Worm (Caenorhabditis elegans) whole organism, early embryonic: ENCODE data around the gene T12D8.9.

Experiments used
- B0310.2 ChIP-seq: sonication (generic microtip); optimal IDR thresholded peaks from 2 replicates; lab custom pipeline; 2016; ENCODE audit warnings: mild to moderate bottlenecking, missing genetic modification characterization, missing compliant biosample characterization
- aly-1 ChIP-seq: sonication (generic microtip); optimal IDR thresholded peaks from 2 replicates; lab custom pipeline; 2016; ENCODE audit warnings: missing genetic modification characterization, missing compliant biosample characterization
- ama-1 ChIP-seq: fragments of 150-350 bp; optimal IDR thresholded peaks from 2 replicates; lab custom pipeline; 2014
- ceh-36 ChIP-seq: sonication (generic microtip); optimal IDR thresholded peaks from 2 replicates; lab custom pipeline; 2016; ENCODE audit warnings: missing genetic modification characterization, inconsistent platforms, missing compliant biosample characterization
- ets-7 ChIP-seq: sonication (generic microtip); optimal IDR thresholded peaks from 2 replicates; lab custom pipeline; 2016; ENCODE audit warnings: missing genotype, missing genetic modification characterization, missing compliant biosample characterization
- flt-1 ChIP-seq: fragments of 200-800 bp; sonication (Bioruptor generic); IDR thresholded peaks from 2 replicates; pipeline ENCODE4 v1.3.6; 2022; ENCODE audit warnings: missing genetic modification characterization, missing compliant biosample characterization
- hmbx-1 ChIP-seq: sonication (generic microtip); optimal IDR thresholded peaks from 2 replicates; lab custom pipeline; 2016; ENCODE audit warnings: mild to moderate bottlenecking, missing genetic modification characterization, missing compliant biosample characterization
- hmg-4 ChIP-seq: fragments of 200-800 bp; sonication (Bioruptor generic); optimal IDR thresholded peaks from 2 replicates; lab custom pipeline; 2018; ENCODE audit warnings: mild to moderate bottlenecking, missing genetic modification characterization, missing compliant biosample characterization
- pes-1 ChIP-seq: fragments of 200-800 bp; sonication (Bioruptor generic); IDR thresholded peaks from 2 replicates; pipeline ENCODE4 v1.3.6; 2022; ENCODE audit warnings: missing genetic modification reagents, missing genetic modification characterization, missing compliant biosample characterization
- scrt-1 ChIP-seq: fragments of 200-800 bp; sonication (Bioruptor generic); IDR thresholded peaks from 2 replicates; pipeline ENCODE4 v1.3.6; 2022; ENCODE audit warnings: missing genetic modification characterization, missing compliant biosample characterization
- sea-1 ChIP-seq: fragments of 200-800 bp; sonication (Bioruptor generic); conservative IDR thresholded peaks from 2 replicates; pipeline ENCODE4 v1.3.6; 2022; ENCODE audit warnings: missing genetic modification characterization, missing compliant biosample characterization
- tra-4 ChIP-seq: sonication (generic microtip); optimal IDR thresholded peaks from 2 replicates; lab custom pipeline; 2017; ENCODE audit warnings: missing genetic modification characterization, missing compliant biosample characterization

ce11 chrIII:13621717-13622116, 4.8 kb downstream of the T12D8.9 start:
- no peak for TF ChIP-seq flt-1 (GFP tag; lab: Robert Waterston, UW)
- TF ChIP-seq ama-1 (lab: Kevin White, UChicago): no peak
- TF ChIP-seq ceh-36 (tag; lab: Kevin White, UChicago): no peak
- TF ChIP-seq pes-1 (GFP tag; lab: Robert Waterston, UW): no peak
- TF ChIP-seq tra-4 (tag; lab: Kevin White, UChicago): no peak
- no peak for TF ChIP-seq ets-7 (tag; lab: Kevin White, UChicago)
- no peak for TF ChIP-seq aly-1 (tag; lab: Kevin White, UChicago)
- TF ChIP-seq B0310.2 (tag; lab: Kevin White, UChicago): no peak
- TF ChIP-seq hmg-4 (GFP tag; lab: Kevin White, UChicago): no peak
- no peak for TF ChIP-seq scrt-1 (GFP tag; lab: Robert Waterston, UW)
- 0 out of 2 replicates have a peak, but pooled peaks have one; percentile 22 for TF ChIP-seq sea-1
- no peak for TF ChIP-seq hmbx-1 (tag; lab: Kevin White, UChicago)
